Fruit fly (Drosophila melanogaster) whole organism, pupa: Measurements from ENCODE around the gene CG14441.

Experiments
- CG10348 ChIP-seq: fragments of 200-800 bp; sonication (Bioruptor generic); IDR thresholded peaks from 2 replicates; pipeline ENCODE4 v1.3.6; 2022; ENCODE audit warnings: missing biosample characterization, missing genetic modification characterization
- CG14655 ChIP-seq: fragments of 200-800 bp; sonication (Bioruptor generic); optimal IDR thresholded peaks from 3 replicates; lab custom pipeline; 2017; ENCODE audit warnings: mild to moderate bottlenecking, missing biosample characterization, missing genetic modification reagents, missing genetic modification characterization
- CG15710 ChIP-seq: fragments of 200-800 bp; sonication (Bioruptor generic); optimal IDR thresholded peaks from 2 replicates; lab custom pipeline; 2018; ENCODE audit warnings: missing biosample characterization, mild to moderate bottlenecking, missing genetic modification characterization, moderate library complexity
- CG17806 ChIP-seq: fragments of 200-800 bp; sonication (Bioruptor generic); optimal IDR thresholded peaks from 2 replicates; lab custom pipeline; 2018; ENCODE audit warnings: missing biosample characterization, mild to moderate bottlenecking, missing genetic modification characterization, moderate library complexity
- CG34367 ChIP-seq: fragments of 200-800 bp; sonication (Bioruptor generic); optimal IDR thresholded peaks from 2 replicates; lab custom pipeline; 2018; ENCODE audit warnings: missing biosample characterization, mild to moderate bottlenecking, missing genetic modification characterization
- CG4496 ChIP-seq: fragments of 200-800 bp; sonication (Bioruptor generic); IDR thresholded peaks from 3 replicates; pipeline ENCODE4 v1.3.6; 2022; ENCODE audit warnings: missing biosample characterization, missing genetic modification characterization
- CG8159 ChIP-seq: fragments of 200-800 bp; sonication (Bioruptor generic); optimal IDR thresholded peaks from 3 replicates; lab custom pipeline; 2018; ENCODE audit warnings: missing biosample characterization, mild to moderate bottlenecking, missing genetic modification characterization, moderate library complexity
- CG8301 ChIP-seq: fragments of 200-800 bp; sonication (Bioruptor generic); optimal IDR thresholded peaks from 2 replicates; lab custom pipeline; 2018; ENCODE audit warnings: missing biosample characterization, mild to moderate bottlenecking, missing genetic modification characterization
- EcR ChIP-seq: fragments of 200-800 bp; sonication (Bioruptor generic); optimal IDR thresholded peaks from 3 replicates; lab custom pipeline; 2019; ENCODE audit warnings: missing biosample characterization, missing genetic modification characterization, mild to moderate bottlenecking, moderate library complexity, missing genetic modification reagents
- Pif1B ChIP-seq: fragments of 200-800 bp; sonication (Bioruptor generic); optimal IDR thresholded peaks from 3 replicates; lab custom pipeline; 2016; ENCODE audit warnings: missing biosample characterization, missing genetic modification characterization
- Snoo ChIP-seq: fragments of 200-800 bp; sonication (Bioruptor generic); optimal IDR thresholded peaks from 3 replicates; lab custom pipeline; 2017; ENCODE audit warnings: missing biosample characterization, mild to moderate bottlenecking, missing genetic modification characterization, inconsistent platforms

- peak; percentile 42 for TF ChIP-seq Snoo
- peak; percentile 33 for TF ChIP-seq CG14655 (GFP tag; lab: Kevin White, UChicago)
- peak; percentile 79 for TF ChIP-seq CG4496 (GFP tag; lab: Robert Waterston, UW)
- TF ChIP-seq CG10348: no peak
- no peak for TF ChIP-seq EcR (GFP tag; lab: Kevin White, UChicago)
- TF ChIP-seq CG8159: peak; percentile 1
- peak; percentile 16 for TF ChIP-seq CG15710
- TF ChIP-seq CG17806 (tag; lab: Kevin White, UChicago): peak; percentile 37
- peak; percentile 21 for TF ChIP-seq CG8301 (tag; lab: Kevin White, UChicago)
- TF ChIP-seq Pif1B: no peak
- no peak for TF ChIP-seq CG34367 (tag; lab: Kevin White, UChicago)
Measured at dm6 chrX:6741184-6741586, 41.9 kb downstream of the CG14441 start.
